Fruit fly (Drosophila melanogaster): ENCODE results near the gene CG9609.
A peak's percentile ranks its signal among the peaks of the same experiment; 100 is the strongest.

CG9609 gene

dm6 chrX:16821216-16821615 lies 34.4 kb upstream of the CG9609 start:
- TF ChIP-seq Med (GFP tag) = peak; percentile 52
- TF ChIP-seq CG2712 (tag; optimal IDR thresholded peaks at IDR 0.05) = peak; percentile 11
- no peak for TF ChIP-seq inv (GFP tag; IDR thresholded peaks at IDR 0.05; ENCODE audit: partially characterized antibody)
- peak; percentile 2 for TF ChIP-seq D19A (tag; optimal IDR thresholded peaks at IDR 0.05)
- TF ChIP-seq Oli (tag; optimal IDR thresholded peaks at IDR 0.05) = peak; percentile 12
- peak; percentile 13 for TF ChIP-seq CG7839 (tag; optimal IDR thresholded peaks at IDR 0.05)
- peak; percentile 23 for TF ChIP-seq CG17359 (tag; optimal IDR thresholded peaks at IDR 0.05)
- peak in 1 of 2 experiments; percentile 4 for TF ChIP-seq Hr51 (GFP tag; optimal IDR thresholded peaks at IDR 0.05)
- TF ChIP-seq br (optimal IDR thresholded peaks at IDR 0.05) = no peak
- TF ChIP-seq HLH3B (GFP tag; IDR thresholded peaks at IDR 0.05) = 0 out of 2 replicates have a peak, but pooled peaks have one; percentile 16
- TF ChIP-seq Pdp1 (GFP tag; optimal IDR thresholded peaks at IDR 0.05) = peak in 1 of 2 experiments; percentile 57
- TF ChIP-seq Sox100B (GFP tag; optimal IDR thresholded peaks at IDR 0.05) = peak; percentile 9
- TF ChIP-seq dmrt99B (tag; optimal IDR thresholded peaks at IDR 0.05) = peak; percentile 38
- peak; percentile 33; the same call in 1 of the 2 replicates for TF ChIP-seq CG31441 (GFP tag; IDR thresholded peaks at IDR 0.05)
- TF ChIP-seq Sox102F (GFP tag; optimal IDR thresholded peaks at IDR 0.05) = peak; percentile 40
- TF ChIP-seq phol (tag; optimal IDR thresholded peaks at IDR 0.05) = peak; percentile 44
- TF ChIP-seq Blimp-1 (GFP tag; optimal IDR thresholded peaks at IDR 0.05) = peak; percentile 30
- TF ChIP-seq CG2678 (tag; optimal IDR thresholded peaks at IDR 0.05) = peak; percentile 29
- TF ChIP-seq Bdp1 (GFP tag; optimal IDR thresholded peaks at IDR 0.05) = no peak
- TF ChIP-seq ttk (GFP tag; IDR thresholded peaks at IDR 0.05) = no peak
- peak; percentile 12 for TF ChIP-seq fd96Cb (tag; optimal IDR thresholded peaks at IDR 0.05)
- TF ChIP-seq gem (tag; optimal IDR thresholded peaks at IDR 0.05) = peak; percentile 39
- peak; percentile 76 for TF ChIP-seq sens (GFP tag)
- TF ChIP-seq Lpt (GFP tag; optimal IDR thresholded peaks at IDR 0.05) = no peak
- TF ChIP-seq CG11504 (tag; optimal IDR thresholded peaks at IDR 0.05) = peak; percentile 48

dm6 chrX:16820665-16821064 lies 33.9 kb upstream of the CG9609 start:
- no peak for TF ChIP-seq Poxn (GFP tag; IDR thresholded peaks at IDR 0.05)
- TF ChIP-seq Spps (tag; optimal IDR thresholded peaks at IDR 0.05) = no peak
- TF ChIP-seq CG12942 (GFP tag; optimal IDR thresholded peaks at IDR 0.05) = no peak
- no peak for TF ChIP-seq CG17829 (tag; optimal IDR thresholded peaks at IDR 0.05)
- TF ChIP-seq gfzf (GFP tag; optimal IDR thresholded peaks at IDR 0.05) = no peak
- TF ChIP-seq CG13424 (tag; optimal IDR thresholded peaks at IDR 0.05) = no peak
- no peak for TF ChIP-seq lov (optimal IDR thresholded peaks at IDR 0.05)
- no peak for TF ChIP-seq lov (GFP tag; IDR thresholded peaks at IDR 0.05)
- TF ChIP-seq dati (GFP tag; IDR thresholded peaks at IDR 0.05) = no peak
- no peak for TF ChIP-seq Chrac-16 (GFP tag; optimal IDR thresholded peaks at IDR 0.05)
- peak; percentile 72 for TF ChIP-seq CTCF (GFP tag; optimal IDR thresholded peaks at IDR 0.05)
- TF ChIP-seq CG30020 (tag; optimal IDR thresholded peaks at IDR 0.05) = no peak
- peak; percentile 73 for TF ChIP-seq CG10979 (tag; optimal IDR thresholded peaks at IDR 0.05)
- TF ChIP-seq Med (GFP tag) = no peak
- TF ChIP-seq YL-1 (GFP tag; optimal IDR thresholded peaks at IDR 0.05) = no peak

dm6 chrX:16818186-16818585 lies 31.4 kb upstream of the CG9609 start:
- TF ChIP-seq CG11093 (GFP tag; IDR thresholded peaks at IDR 0.05) (no peak), insv (GFP tag; optimal IDR thresholded peaks at IDR 0.05) (no peak), Bteb2 (GFP tag; optimal IDR thresholded peaks at IDR 0.05) (no peak), cad (GFP tag; optimal IDR thresholded peaks at IDR 0.05) (no peak), Hmx (GFP tag; optimal IDR thresholded peaks at IDR 0.05) (no peak), Dbx (GFP tag; IDR thresholded peaks at IDR 0.05) (no peak), CG1024 (GFP tag; IDR thresholded peaks at IDR 0.05) (no peak), Poxn (GFP tag; IDR thresholded peaks at IDR 0.05) (no peak), Fer3 (tag; optimal IDR thresholded peaks at IDR 0.05) (no peak), CG1647 (GFP tag; optimal IDR thresholded peaks at IDR 0.05) (no peak), CG17186 (GFP tag; optimal IDR thresholded peaks at IDR 0.05) (no peak)
